Fruit fly (Drosophila melanogaster) whole organism, embryonic: ENCODE results near the gene Sec22.

Source experiments
- Awh ChIP-seq: fragments of 200-800 bp; sonication (Bioruptor generic); IDR thresholded peaks from 2 replicates; pipeline ENCODE4, ENCODE4 v1.3.6; 2022; ENCODE audit warnings: missing biosample characterization, missing genetic modification characterization
- Blimp-1 ChIP-seq: fragments of 200-800 bp; sonication (Bioruptor generic); optimal IDR thresholded peaks from 3 replicates; lab custom pipeline; 2018; ENCODE audit warnings: missing biosample characterization, missing genetic modification characterization, mild to moderate bottlenecking, moderate library complexity, missing genetic modification reagents
- CG10147 ChIP-seq: fragments of 200-800 bp; sonication (Bioruptor generic); optimal IDR thresholded peaks from 2 replicates; lab custom pipeline; 2019; ENCODE audit warnings: missing biosample characterization, mild to moderate bottlenecking, missing genetic modification characterization, moderate library complexity
- CG10431 ChIP-seq: fragments of 200-800 bp; sonication (Bioruptor generic); optimal IDR thresholded peaks from 3 replicates; lab custom pipeline; 2018; ENCODE audit warnings: missing biosample characterization, mild to moderate bottlenecking, missing genetic modification characterization
- CG10654 ChIP-seq: fragments of 200-800 bp; sonication (Bioruptor generic); optimal IDR thresholded peaks from 2 replicates; lab custom pipeline; 2016; ENCODE audit warnings: missing biosample characterization, missing genetic modification characterization
- CG13894 ChIP-seq: fragments of 200-800 bp; sonication (Bioruptor generic); optimal IDR thresholded peaks from 3 replicates; lab custom pipeline; 2018; ENCODE audit warnings: missing biosample characterization, mild to moderate bottlenecking, missing genetic modification characterization, moderate library complexity
- CG14441 ChIP-seq: fragments of 200-800 bp; sonication (Bioruptor generic); IDR thresholded peaks from 2 replicates; pipeline ENCODE4 v1.3.6; 2022; ENCODE audit warnings: missing biosample characterization, missing genetic modification characterization
- CG1603 ChIP-seq: fragments of 200-800 bp; sonication (Bioruptor generic); optimal IDR thresholded peaks from 2 replicates; lab custom pipeline; 2019; ENCODE audit warnings: missing biosample characterization, mild to moderate bottlenecking, missing genetic modification characterization, moderate library complexity
- CG1832 ChIP-seq: fragments of 200-800 bp; sonication (Bioruptor generic); optimal IDR thresholded peaks from 2 replicates; lab custom pipeline; 2017; ENCODE audit warnings: missing biosample characterization, mild to moderate bottlenecking, missing genetic modification characterization, inconsistent platforms
- CG2116 ChIP-seq: fragments of 200-800 bp; sonication (Bioruptor generic); optimal IDR thresholded peaks from 3 replicates; lab custom pipeline; 2018; ENCODE audit warnings: missing biosample characterization, mild to moderate bottlenecking, missing genetic modification characterization
- CG31224 ChIP-seq: fragments of 200-800 bp; sonication (Bioruptor generic); IDR thresholded peaks from 2 replicates; pipeline ENCODE4 v1.3.6; 2022; ENCODE audit warnings: missing biosample characterization, missing genetic modification characterization
- CG32532 ChIP-seq: fragments of 200-800 bp; sonication (Bioruptor generic); IDR thresholded peaks from 2 replicates; pipeline ENCODE4 v1.3.6; 2022; ENCODE audit warnings: missing biosample characterization, missing genetic modification characterization
- CG4360 ChIP-seq: fragments of 200-800 bp; sonication (Bioruptor generic); IDR thresholded peaks from 2 replicates; pipeline ENCODE4 v1.3.6; 2022; ENCODE audit warnings: missing biosample characterization, missing genetic modification characterization
- CG5180 ChIP-seq: fragments of 200-800 bp; sonication (Bioruptor generic); optimal IDR thresholded peaks from 3 replicates; lab custom pipeline; 2017; ENCODE audit warnings: missing biosample characterization, missing genetic modification characterization, mild to moderate bottlenecking, moderate library complexity, missing genetic modification reagents
- D19B ChIP-seq: fragments of 200-800 bp; sonication (Bioruptor generic); optimal IDR thresholded peaks from 2 replicates; lab custom pipeline; 2017; ENCODE audit warnings: missing biosample characterization, mild to moderate bottlenecking, missing genetic modification characterization
- Dek ChIP-seq: fragments of 200-800 bp; sonication (Bioruptor generic); optimal IDR thresholded peaks from 3 replicates; lab custom pipeline; 2019; ENCODE audit warnings: missing biosample characterization, mild to moderate bottlenecking, missing genetic modification characterization, moderate library complexity
- Dfd ChIP-seq, 2 experiments: fragments of >200 bp; optimal IDR thresholded peaks; 2 replicates each; lab custom pipeline; 2017; ENCODE audit warnings: missing biosample characterization in 2 of 2, missing genetic modification characterization in 2 of 2
- Dref ChIP-seq: fragments of 200-800 bp; sonication (Bioruptor generic); IDR thresholded peaks from 2 replicates; pipeline ENCODE4 v1.3.6; 2022; ENCODE audit warnings: missing biosample characterization, missing genetic modification characterization
- Drgx ChIP-seq: fragments of 200-800 bp; sonication (Bioruptor generic); IDR thresholded peaks from 2 replicates; pipeline ENCODE4 v1.3.6; 2022; ENCODE audit warnings: missing biosample characterization, missing genetic modification characterization
- GATAe ChIP-seq: fragments of 200-800 bp; sonication (Bioruptor generic); conservative IDR thresholded peaks from 2 replicates; pipeline ENCODE4 v1.3.6; 2022; ENCODE audit warnings: missing biosample characterization, missing genetic modification characterization
- Hr39 ChIP-seq: fragments of >200 bp; optimal IDR thresholded peaks from 2 replicates; lab custom pipeline; 2017
- Jarid2 ChIP-seq: fragments of 200-800 bp; sonication (Bioruptor generic); optimal IDR thresholded peaks from 3 replicates; lab custom pipeline; 2017; ENCODE audit warnings: mild to moderate bottlenecking, missing biosample characterization, missing genetic modification reagents, missing genetic modification characterization
- Med ChIP-seq: fragments of 200-800 bp; sonication (Bioruptor generic); peaks from one replicate; lab custom pipeline; 2016; ENCODE audit warnings: missing biosample characterization, missing genetic modification characterization, mild to moderate bottlenecking, inconsistent platforms, moderate library complexity
- Pdp1 ChIP-seq, 2 experiments: fragments of 200-800 bp; sonication (Bioruptor generic); optimal IDR thresholded peaks; 3 replicates each; lab custom pipeline; 2016; ENCODE audit warnings: missing biosample characterization in 2 of 2, missing genetic modification characterization in 2 of 2, mild to moderate bottlenecking in 1 of 2, moderate library complexity in 1 of 2
- Xbp1 ChIP-seq: fragments of 200-800 bp; sonication (Bioruptor generic); optimal IDR thresholded peaks from 3 replicates; lab custom pipeline; 2016; ENCODE audit warnings: missing biosample characterization, mild to moderate bottlenecking, missing genetic modification characterization
- ac ChIP-seq: fragments of 200-800 bp; sonication (Bioruptor generic); optimal IDR thresholded peaks from 3 replicates; lab custom pipeline; 2017; ENCODE audit warnings: missing biosample characterization, mild to moderate bottlenecking, missing genetic modification characterization
- ara ChIP-seq: fragments of 200-800 bp; sonication (Bioruptor generic); IDR thresholded peaks from 2 replicates; pipeline ENCODE4 v1.3.6; 2022; ENCODE audit warnings: missing biosample characterization, missing genetic modification characterization
- ato ChIP-seq: fragments of 200-800 bp; sonication (Bioruptor generic); IDR thresholded peaks from 2 replicates; pipeline ENCODE4 v1.3.6; 2022; ENCODE audit warnings: missing biosample characterization, missing genetic modification characterization; ENCODE audit not compliant: partially characterized antibody
- bowl ChIP-seq: fragments of 200-800 bp; sonication (Bioruptor generic); IDR thresholded peaks from 2 replicates; pipeline ENCODE4 v1.3.6; 2022; ENCODE audit warnings: missing biosample characterization, missing genetic modification characterization
- bsh ChIP-seq, 2 experiments: fragments of 200-800 bp; sonication (Bioruptor generic); optimal IDR thresholded peaks; 2 replicates each; lab custom pipeline; 2017 to 2018; ENCODE audit warnings: mild to moderate bottlenecking in 2 of 2, missing biosample characterization in 2 of 2, missing genetic modification characterization in 2 of 2, moderate library complexity in 1 of 2
- chinmo ChIP-seq: fragments of 200-800 bp; sonication (Bioruptor generic); IDR thresholded peaks from 4 replicates; pipeline ENCODE4 v1.3.6; 2022; ENCODE audit warnings: missing biosample characterization, missing genetic modification characterization; ENCODE audit not compliant: partially characterized antibody
- ci ChIP-seq: fragments of 200-800 bp; sonication (Bioruptor generic); IDR thresholded peaks from 3 replicates; pipeline ENCODE4 v1.3.6; 2022; ENCODE audit warnings: missing biosample characterization, missing genetic modification characterization
- corto ChIP-seq: fragments of 200-800 bp; sonication (Bioruptor generic); optimal IDR thresholded peaks from 2 replicates; lab custom pipeline; 2016; ENCODE audit warnings: missing biosample characterization, mild to moderate bottlenecking, missing genetic modification characterization, moderate library complexity
- crc ChIP-seq: fragments of 200-800 bp; sonication (Bioruptor generic); optimal IDR thresholded peaks from 2 replicates; lab custom pipeline; 2016; ENCODE audit warnings: missing biosample characterization, missing genetic modification characterization
- crol ChIP-seq: fragments of 200-800 bp; sonication (Bioruptor generic); IDR thresholded peaks from 2 replicates; pipeline ENCODE4 v1.3.6; 2022; ENCODE audit warnings: missing biosample characterization, missing genetic modification characterization
- eve ChIP-seq, 2 experiments: fragments of >200 bp; optimal IDR thresholded peaks; 2 replicates each; lab custom pipeline; 2017; ENCODE audit warnings: missing biosample characterization in 2 of 2, missing genetic modification characterization in 2 of 2
- exex ChIP-seq: fragments of 200-800 bp; sonication (Bioruptor generic); optimal IDR thresholded peaks from 4 replicates; lab custom pipeline; 2018; ENCODE audit warnings: missing biosample characterization, mild to moderate bottlenecking, missing genetic modification characterization, moderate library complexity
- eyg ChIP-seq: fragments of 200-800 bp; sonication (Bioruptor generic); optimal IDR thresholded peaks from 3 replicates; lab custom pipeline; 2016; ENCODE audit warnings: missing biosample characterization, missing genetic modification characterization
- grau ChIP-seq: fragments of 200-800 bp; optimal IDR thresholded peaks from 3 replicates; lab custom pipeline; 2019; ENCODE audit warnings: missing biosample characterization, mild to moderate bottlenecking, missing genetic modification characterization, moderate library complexity
- grn ChIP-seq: fragments of 200-800 bp; sonication (Bioruptor generic); optimal IDR thresholded peaks from 3 replicates; lab custom pipeline; 2017; ENCODE audit warnings: missing biosample characterization, missing genetic modification characterization
- gsb ChIP-seq: fragments of 200-800 bp; sonication (Bioruptor generic); IDR thresholded peaks from 2 replicates; pipeline ENCODE4 v1.3.6; 2022; ENCODE audit warnings: missing biosample characterization, missing genetic modification characterization
- insv ChIP-seq, 2 experiments: fragments of 200-800 bp; sonication (Bioruptor generic); optimal IDR thresholded peaks; 3 replicates each; lab custom pipeline; 2016 to 2018; ENCODE audit warnings: missing biosample characterization in 2 of 2, missing genetic modification characterization in 2 of 2
- lmd ChIP-seq: fragments of 200-800 bp; sonication (Bioruptor generic); IDR thresholded peaks from 2 replicates; pipeline ENCODE4 v1.3.6; 2022; ENCODE audit warnings: missing biosample characterization, missing genetic modification characterization
- lov ChIP-seq, 2 experiments: fragments of 200-800 bp in 1 of 2; fragments of >200 bp in 1 of 2; sonication (Bioruptor generic) in 1 of 2; IDR thresholded peaks in 1 of 2; optimal IDR thresholded peaks in 1 of 2; 2 replicates in 1 of 2; 3 replicates in 1 of 2; pipeline versions ENCODE4 v1.3.6 to Lab custom; 2017 to 2022; ENCODE audit warnings: missing biosample characterization in 1 of 2, missing genetic modification characterization in 1 of 2
- nom ChIP-seq: fragments of 200-800 bp; sonication (Bioruptor generic); optimal IDR thresholded peaks from 2 replicates; lab custom pipeline; 2017; ENCODE audit warnings: missing biosample characterization, missing genetic modification characterization, mild to moderate bottlenecking, moderate library complexity, missing genetic modification reagents
- pros ChIP-seq: fragments of 200-800 bp; sonication (Bioruptor generic); optimal IDR thresholded peaks from 3 replicates; lab custom pipeline; 2019; ENCODE audit warnings: missing biosample characterization, mild to moderate bottlenecking, missing genetic modification characterization, moderate library complexity
- run ChIP-seq: fragments of 200-800 bp; sonication (Bioruptor generic); optimal IDR thresholded peaks from 3 replicates; lab custom pipeline; 2018; ENCODE audit warnings: missing biosample characterization, mild to moderate bottlenecking, missing genetic modification characterization
- salm ChIP-seq: fragments of 200-800 bp; sonication (Bioruptor generic); optimal IDR thresholded peaks from 2 replicates; lab custom pipeline; 2018; ENCODE audit warnings: missing biosample characterization, mild to moderate bottlenecking, missing genetic modification characterization
- sens ChIP-seq: fragments of 200-800 bp; sonication (Bioruptor generic); peaks from one replicate; lab custom pipeline; 2016; ENCODE audit warnings: missing biosample characterization, missing genetic modification characterization
- sug ChIP-seq: fragments of 200-800 bp; optimal IDR thresholded peaks from 2 replicates; lab custom pipeline; 2019; ENCODE audit warnings: missing biosample characterization, mild to moderate bottlenecking, missing genetic modification characterization, moderate library complexity
- tup ChIP-seq: fragments of 200-800 bp; sonication (Bioruptor generic); optimal IDR thresholded peaks from 2 replicates; lab custom pipeline; 2016; ENCODE audit warnings: missing biosample characterization, mild to moderate bottlenecking, missing genetic modification characterization, moderate library complexity

The Sec22 gene

DNA sequence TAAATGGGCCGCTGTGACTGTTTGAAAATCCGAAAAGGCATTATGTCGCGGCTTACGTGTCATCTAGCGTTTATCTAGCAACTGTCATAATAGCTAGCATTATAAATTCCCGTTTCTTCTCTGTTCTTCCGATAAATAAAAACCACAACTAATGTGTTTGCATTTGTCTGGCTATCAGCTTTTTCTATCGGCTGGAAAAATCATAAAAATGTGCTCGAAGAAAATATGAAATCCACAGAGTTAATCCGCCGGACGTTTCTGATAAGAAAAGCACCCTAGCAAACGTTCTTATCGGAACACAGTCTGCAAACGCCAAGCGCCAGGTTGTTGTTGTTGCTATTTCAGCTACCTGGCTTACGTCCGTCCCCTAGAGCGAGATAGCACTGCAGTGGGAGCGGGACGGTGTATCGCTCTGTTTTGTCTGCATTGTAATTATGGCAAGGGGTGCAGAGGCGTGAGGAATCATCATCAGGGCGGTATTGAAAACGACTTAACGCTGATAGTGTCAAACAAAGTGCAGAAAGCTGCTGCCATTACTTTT, 31.6 kb upstream of the Sec22 start:
- no peak for TF ChIP-seq Jarid2 (GFP tag; lab: Kevin White, UChicago)
- no peak for TF ChIP-seq eyg (GFP tag; lab: Kevin White, UChicago)
- peak; percentile 15 for TF ChIP-seq run (tag; lab: Kevin White, UChicago)
- peak; percentile 10 for TF ChIP-seq CG10431 (GFP tag; lab: Kevin White, UChicago)
- 0 out of 2 replicates have a peak, but pooled peaks have one; percentile 30 for TF ChIP-seq GATAe
- no peak for TF ChIP-seq lov (optimal IDR thresholded peaks at IDR 0.05; lab: Kevin White, UChicago)
- no peak for TF ChIP-seq lov (GFP tag; IDR thresholded peaks at IDR 0.05; lab: Robert Waterston, UW)
- TF ChIP-seq sug (tag; lab: Kevin White, UChicago): peak; percentile 27
- no peak for TF ChIP-seq Hr39 (lab: Kevin White, UChicago)
- peak; percentile 13 to 91 for TF ChIP-seq insv (GFP tag; optimal IDR thresholded peaks at IDR 0.05; lab: Kevin White, UChicago)
- peak; percentile 57 for TF ChIP-seq CG1832
- TF ChIP-seq CG10654 (GFP tag; lab: Kevin White, UChicago): no peak
- peak in 1 of 2 experiments; percentile 32 for TF ChIP-seq eve (GFP tag; optimal IDR thresholded peaks at IDR 0.05; lab: Kevin White, UChicago)
- no peak for TF ChIP-seq CG2116
- TF ChIP-seq bowl (GFP tag; lab: Robert Waterston, UW): no peak
- TF ChIP-seq crol (GFP tag; lab: Robert Waterston, UW): peak; percentile 80
- peak; percentile 58 for TF ChIP-seq exex (tag; lab: Kevin White, UChicago)
- no peak for TF ChIP-seq Blimp-1 (GFP tag; lab: Kevin White, UChicago)
- no peak for TF ChIP-seq ara (GFP tag; lab: Robert Waterston, UW)
- no peak for TF ChIP-seq lmd (GFP tag; lab: Robert Waterston, UW)
- TF ChIP-seq grau (tag; lab: Kevin White, UChicago): no peak
- TF ChIP-seq grn (GFP tag; lab: Kevin White, UChicago): peak; percentile 68
- TF ChIP-seq Pdp1 (GFP tag; optimal IDR thresholded peaks at IDR 0.05; lab: Kevin White, UChicago): peak in 1 of 2 experiments; percentile 2
- no peak for TF ChIP-seq ac (GFP tag; lab: Kevin White, UChicago)
- TF ChIP-seq CG4360: peak; percentile 89
- no peak for TF ChIP-seq Med
- TF ChIP-seq D19B (GFP tag; lab: Kevin White, UChicago): no peak
- peak; percentile 26 for TF ChIP-seq pros (GFP tag; lab: Kevin White, UChicago)
- TF ChIP-seq CG1603 (tag; lab: Kevin White, UChicago): no peak
- TF ChIP-seq Awh (GFP tag; lab: Robert Waterston, UW): 0 out of 2 replicates have a peak, but pooled peaks have one; percentile 19
- 0 out of 3 replicates have a peak, but pooled peaks have one; percentile 14 for TF ChIP-seq ci (GFP tag; lab: Robert Waterston, UW)
- TF ChIP-seq CG31224 (GFP tag; lab: Robert Waterston, UW): no peak
- TF ChIP-seq CG5180: no peak
- TF ChIP-seq CG10147 (GFP tag; lab: Kevin White, UChicago): no peak
- TF ChIP-seq chinmo (GFP tag; lab: Robert Waterston, UW): 0 out of 4 replicates have a peak, but pooled peaks have one; percentile 39
- no peak for TF ChIP-seq tup (GFP tag; lab: Kevin White, UChicago)
- TF ChIP-seq ato (GFP tag; lab: Robert Waterston, UW): no peak
- no peak for TF ChIP-seq Xbp1

DNA sequence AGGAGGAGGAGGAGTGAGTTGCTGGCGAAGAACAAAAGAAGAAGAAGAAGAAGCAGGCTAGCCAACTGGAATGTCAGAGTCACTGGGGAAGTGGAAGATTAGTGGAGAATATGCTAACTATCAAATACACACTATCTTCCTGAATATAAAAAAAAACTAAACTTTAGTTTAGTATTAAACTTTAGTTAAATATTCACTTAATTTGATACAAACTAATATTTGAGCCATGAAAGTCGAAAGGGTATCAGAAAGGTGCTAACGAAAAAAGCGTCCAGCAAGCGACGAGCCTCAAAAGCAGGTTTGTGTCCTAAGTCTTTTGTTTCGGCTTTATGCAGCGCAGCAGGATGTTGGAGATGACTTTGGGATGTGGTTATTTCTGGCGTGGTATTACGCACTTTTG, 30.7 kb upstream of the Sec22 start:
- peak; percentile 55 for TF ChIP-seq Drgx (GFP tag; lab: Robert Waterston, UW)
- no peak for TF ChIP-seq crc
- TF ChIP-seq nom: peak; percentile 42
- TF ChIP-seq CG32532 (GFP tag; lab: Robert Waterston, UW): no peak
- no peak for TF ChIP-seq CG14441 (GFP tag; lab: Robert Waterston, UW)
- TF ChIP-seq Dek (tag; lab: Kevin White, UChicago): no peak
- TF ChIP-seq insv (GFP tag; optimal IDR thresholded peaks at IDR 0.05; lab: Kevin White, UChicago): no peak
- no peak for TF ChIP-seq Dref
- peak; percentile 67 for TF ChIP-seq corto (GFP tag; lab: Kevin White, UChicago)
- no peak for TF ChIP-seq gsb (GFP tag; lab: Robert Waterston, UW)
- no peak for TF ChIP-seq salm
- TF ChIP-seq CG13894 (tag; lab: Kevin White, UChicago): no peak
- TF ChIP-seq sens (GFP tag; lab: Kevin White, UChicago): peak; percentile 13
- no peak for TF ChIP-seq Dfd (GFP tag; optimal IDR thresholded peaks at IDR 0.05; lab: Kevin White, UChicago)
- peak in 1 of 2 experiments; percentile 29 for TF ChIP-seq bsh (GFP tag; optimal IDR thresholded peaks at IDR 0.05; lab: Kevin White, UChicago)
